Fruit fly (Drosophila melanogaster) whole organism, embryonic: ENCODE measurements around the gene gb.

Source experiments
- BEAF-32 ChIP-seq: fragments of 200-800 bp; sonication (Bioruptor generic); optimal IDR thresholded peaks from 3 replicates; lab custom pipeline; 2017; ENCODE audit warnings: missing biosample characterization, missing genetic modification characterization, mild to moderate bottlenecking, moderate library complexity, missing genetic modification reagents
- CG13624 ChIP-seq: fragments of 200-800 bp; sonication (Bioruptor generic); optimal IDR thresholded peaks from 2 replicates; lab custom pipeline; 2016; ENCODE audit warnings: missing biosample characterization, missing genetic modification characterization
- CG14667 ChIP-seq: fragments of 200-800 bp; sonication (Bioruptor generic); IDR thresholded peaks from 2 replicates; pipeline ENCODE4 v1.3.6; 2022; ENCODE audit warnings: missing biosample characterization, missing genetic modification characterization
- CG16813 ChIP-seq: fragments of 200-800 bp; sonication (Bioruptor generic); IDR thresholded peaks from 3 replicates; pipeline ENCODE4 v1.3.6; 2022; ENCODE audit warnings: missing biosample characterization, missing genetic modification characterization; ENCODE audit not compliant: partially characterized antibody
- CG17802 ChIP-seq: fragments of 200-800 bp; sonication (Bioruptor generic); optimal IDR thresholded peaks from 2 replicates; lab custom pipeline; 2018; ENCODE audit warnings: missing biosample characterization, mild to moderate bottlenecking, missing genetic modification characterization, moderate library complexity
- CG17829 ChIP-seq: fragments of 200-800 bp; optimal IDR thresholded peaks from 2 replicates; lab custom pipeline; 2019; ENCODE audit warnings: missing biosample characterization, mild to moderate bottlenecking, missing genetic modification characterization, moderate library complexity
- CG1832 ChIP-seq: fragments of 200-800 bp; sonication (Bioruptor generic); optimal IDR thresholded peaks from 2 replicates; lab custom pipeline; 2017; ENCODE audit warnings: missing biosample characterization, mild to moderate bottlenecking, missing genetic modification characterization, inconsistent platforms
- CG2129 ChIP-seq: fragments of 200-800 bp; sonication (Bioruptor generic); IDR thresholded peaks from 2 replicates; pipeline ENCODE4 v1.3.6; 2022; ENCODE audit warnings: missing biosample characterization, missing genetic modification characterization; ENCODE audit not compliant: partially characterized antibody
- CG34224 ChIP-seq: fragments of 200-800 bp; sonication (Bioruptor generic); IDR thresholded peaks from 3 replicates; pipeline ENCODE4 v1.3.6; 2022; ENCODE audit warnings: missing biosample characterization, missing genetic modification characterization; ENCODE audit not compliant: partially characterized antibody
- CG4617 ChIP-seq: fragments of 200-800 bp; sonication (Bioruptor generic); optimal IDR thresholded peaks from 3 replicates; lab custom pipeline; 2016; ENCODE audit warnings: missing biosample characterization, missing genetic modification characterization, borderline replicate concordance
- CG4820 ChIP-seq: fragments of 200-800 bp; sonication (Bioruptor generic); optimal IDR thresholded peaks from 3 replicates; lab custom pipeline; 2016; ENCODE audit warnings: missing biosample characterization, missing genetic modification characterization
- CG5180 ChIP-seq: fragments of 200-800 bp; sonication (Bioruptor generic); optimal IDR thresholded peaks from 3 replicates; lab custom pipeline; 2017; ENCODE audit warnings: missing biosample characterization, missing genetic modification characterization, mild to moderate bottlenecking, moderate library complexity, missing genetic modification reagents
- CG9797 ChIP-seq: fragments of 200-800 bp; sonication (Bioruptor generic); optimal IDR thresholded peaks from 3 replicates; lab custom pipeline; 2018; ENCODE audit warnings: missing biosample characterization, mild to moderate bottlenecking, missing genetic modification characterization
- Doc3 ChIP-seq: fragments of 200-800 bp; sonication (Bioruptor generic); IDR thresholded peaks from 3 replicates; pipeline ENCODE4 v1.3.6; 2022; ENCODE audit warnings: missing biosample characterization, missing genetic modification characterization; ENCODE audit not compliant: partially characterized antibody
- Dp ChIP-seq: fragments of 200-800 bp; sonication (Bioruptor generic); optimal IDR thresholded peaks from 2 replicates; lab custom pipeline; 2018; ENCODE audit warnings: missing biosample characterization, mild to moderate bottlenecking, missing genetic modification characterization, moderate library complexity
- Dref ChIP-seq: fragments of 200-800 bp; sonication (Bioruptor generic); IDR thresholded peaks from 2 replicates; pipeline ENCODE4 v1.3.6; 2022; ENCODE audit warnings: missing biosample characterization, missing genetic modification characterization
- Drgx ChIP-seq: fragments of 200-800 bp; sonication (Bioruptor generic); IDR thresholded peaks from 2 replicates; pipeline ENCODE4 v1.3.6; 2022; ENCODE audit warnings: missing biosample characterization, missing genetic modification characterization
- E2f2 ChIP-seq: fragments of 200-800 bp; sonication (Bioruptor generic); IDR thresholded peaks from 2 replicates; pipeline ENCODE4 v1.3.6; 2022; ENCODE audit warnings: missing biosample characterization, missing genetic modification characterization
- Ets65A ChIP-seq: fragments of 200-800 bp; sonication (Bioruptor generic); peaks from one replicate; lab custom pipeline; 2016; ENCODE audit warnings: missing biosample characterization, missing genetic modification characterization
- GATAe ChIP-seq: fragments of 200-800 bp; sonication (Bioruptor generic); conservative IDR thresholded peaks from 2 replicates; pipeline ENCODE4 v1.3.6; 2022; ENCODE audit warnings: missing biosample characterization, missing genetic modification characterization
- Gug ChIP-seq: fragments of 200-800 bp; sonication (Bioruptor generic); IDR thresholded peaks from 4 replicates; pipeline ENCODE4 v1.3.6; 2022; ENCODE audit warnings: missing biosample characterization, missing genetic modification characterization
- HLH4C ChIP-seq: fragments of 200-800 bp; sonication (Bioruptor generic); IDR thresholded peaks from 3 replicates; pipeline ENCODE4 v1.3.6; 2022; ENCODE audit warnings: missing biosample characterization, missing genetic modification characterization; ENCODE audit not compliant: partially characterized antibody
- Hr78 ChIP-seq, 2 experiments: fragments of 200-800 bp in 1 of 2; fragments of >200 bp in 1 of 2; sonication (Bioruptor generic) in 1 of 2; optimal IDR thresholded peaks; 2 replicates each; lab custom pipeline; 2017 to 2019; ENCODE audit warnings: missing biosample characterization in 2 of 2, missing genetic modification characterization in 2 of 2, mild to moderate bottlenecking in 1 of 2, moderate library complexity in 1 of 2
- MBD-R2 ChIP-seq: fragments of 200-800 bp; sonication (Bioruptor generic); IDR thresholded peaks from 2 replicates; pipeline ENCODE4 v1.3.6; 2022; ENCODE audit warnings: missing biosample characterization, missing genetic modification characterization
- MESR4 ChIP-seq: fragments of 200-800 bp; sonication (Bioruptor generic); optimal IDR thresholded peaks from 2 replicates; lab custom pipeline; 2018; ENCODE audit warnings: missing biosample characterization, mild to moderate bottlenecking, missing genetic modification characterization, moderate library complexity
- Sry-δ ChIP-seq: fragments of 200-800 bp; sonication (Bioruptor generic); optimal IDR thresholded peaks from 2 replicates; lab custom pipeline; 2016; ENCODE audit warnings: missing biosample characterization, missing genetic modification characterization
- bbx ChIP-seq: fragments of 200-800 bp; sonication (Bioruptor generic); IDR thresholded peaks from 2 replicates; pipeline ENCODE4 v1.3.6; 2022; ENCODE audit warnings: missing biosample characterization, missing genetic modification characterization; ENCODE audit not compliant: partially characterized antibody
- bcd ChIP-seq: fragments of 200-800 bp; sonication (Bioruptor generic); optimal IDR thresholded peaks from 2 replicates; lab custom pipeline; 2017; ENCODE audit warnings: missing biosample characterization, mild to moderate bottlenecking, missing genetic modification characterization
- chinmo ChIP-seq: fragments of 200-800 bp; sonication (Bioruptor generic); IDR thresholded peaks from 4 replicates; pipeline ENCODE4 v1.3.6; 2022; ENCODE audit warnings: missing biosample characterization, missing genetic modification characterization; ENCODE audit not compliant: partially characterized antibody
- corto ChIP-seq: fragments of 200-800 bp; sonication (Bioruptor generic); optimal IDR thresholded peaks from 2 replicates; lab custom pipeline; 2016; ENCODE audit warnings: missing biosample characterization, mild to moderate bottlenecking, missing genetic modification characterization, moderate library complexity
- crp ChIP-seq, 2 experiments: fragments of 200-800 bp; sonication (Bioruptor generic); optimal IDR thresholded peaks; 2 replicates in 1 of 2; 3 replicates in 1 of 2; lab custom pipeline; 2017; ENCODE audit warnings: missing biosample characterization in 2 of 2, missing genetic modification characterization in 2 of 2, mild to moderate bottlenecking in 1 of 2, moderate library complexity in 1 of 2
- hb ChIP-seq: fragments of 200-800 bp; sonication (Bioruptor generic); IDR thresholded peaks from 3 replicates; pipeline ENCODE4 v1.3.6; 2022; ENCODE audit warnings: missing biosample characterization, missing genetic modification characterization; ENCODE audit not compliant: partially characterized antibody
- inv ChIP-seq: fragments of 200-800 bp; sonication (Bioruptor generic); IDR thresholded peaks from 2 replicates; pipeline ENCODE4 v1.3.6; 2022; ENCODE audit warnings: missing biosample characterization, missing genetic modification characterization; ENCODE audit not compliant: partially characterized antibody
- knrl ChIP-seq: fragments of 200-800 bp; sonication (Bioruptor generic); IDR thresholded peaks from 3 replicates; pipeline ENCODE4 v1.3.6; 2022; ENCODE audit warnings: missing biosample characterization, missing genetic modification characterization; ENCODE audit not compliant: partially characterized antibody
- mld ChIP-seq: fragments of 200-800 bp; sonication (Bioruptor generic); IDR thresholded peaks from 3 replicates; pipeline ENCODE4 v1.3.6; 2022; ENCODE audit warnings: missing biosample characterization, missing genetic modification characterization; ENCODE audit not compliant: partially characterized antibody
- nmo ChIP-seq: fragments of 200-800 bp; sonication (Bioruptor generic); optimal IDR thresholded peaks from 2 replicates; lab custom pipeline; 2018; ENCODE audit warnings: missing biosample characterization, mild to moderate bottlenecking, missing genetic modification characterization, moderate library complexity
- pzg ChIP-seq: fragments of 200-800 bp; sonication (Bioruptor generic); optimal IDR thresholded peaks from 3 replicates; lab custom pipeline; 2018; ENCODE audit warnings: missing biosample characterization, mild to moderate bottlenecking, missing genetic modification characterization, moderate library complexity
- repo ChIP-seq: fragments of 200-800 bp; sonication (Bioruptor generic); optimal IDR thresholded peaks from 2 replicates; lab custom pipeline; 2016; ENCODE audit warnings: missing biosample characterization, missing genetic modification characterization
- rib ChIP-seq: fragments of 200-800 bp; sonication (Bioruptor generic); IDR thresholded peaks from 2 replicates; pipeline ENCODE4 v1.3.6; 2022; ENCODE audit warnings: missing biosample characterization, missing genetic modification characterization
- sc ChIP-seq, 3 experiments: fragments of >200 bp in 2 of 3; fragments of 200-800 bp in 1 of 3; sonication (Bioruptor generic) in 1 of 3; optimal IDR thresholded peaks; 2 replicates in 2 of 3; 3 replicates in 1 of 3; lab custom pipeline; 2017; ENCODE audit warnings: mild to moderate bottlenecking in 1 of 3, missing biosample characterization in 1 of 3, missing genetic modification characterization in 1 of 3, missing genetic modification reagents in 1 of 3
- sna ChIP-seq: fragments of 200-800 bp; sonication (Bioruptor generic); IDR thresholded peaks from 2 replicates; pipeline ENCODE4 v1.3.6; 2022; ENCODE audit warnings: missing biosample characterization, missing genetic modification characterization; ENCODE audit not compliant: partially characterized antibody
- tll ChIP-seq, 2 experiments: fragments of 200-800 bp in 1 of 2; fragments of >200 bp in 1 of 2; sonication (Bioruptor generic) in 1 of 2; optimal IDR thresholded peaks; 2 replicates each; lab custom pipeline; 2017 to 2019; ENCODE audit warnings: missing biosample characterization in 2 of 2, missing genetic modification characterization in 2 of 2, mild to moderate bottlenecking in 1 of 2, moderate library complexity in 1 of 2
- unc-4 ChIP-seq: fragments of 200-800 bp; sonication (Bioruptor generic); IDR thresholded peaks from 2 replicates; pipeline ENCODE4 v1.3.6; 2022; ENCODE audit warnings: missing biosample characterization, missing genetic modification characterization; ENCODE audit not compliant: partially characterized antibody
- vnd ChIP-seq: fragments of 200-800 bp; sonication (Bioruptor generic); IDR thresholded peaks from 3 replicates; pipeline ENCODE4 v1.3.6; 2022; ENCODE audit warnings: missing biosample characterization, missing genetic modification characterization; ENCODE audit not compliant: partially characterized antibody
- zen2 ChIP-seq: fragments of 200-800 bp; sonication (Bioruptor generic); IDR thresholded peaks from 3 replicates; pipeline ENCODE4 v1.3.6; 2022; ENCODE audit warnings: missing biosample characterization, missing genetic modification characterization; ENCODE audit not compliant: partially characterized antibody

Gene gb

dm6 chr3R:27116465-27117092 is 4.5 kb upstream of the gb start, which contains the start of the genes CG6066 and CG5880 (continued):
- TF ChIP-seq mld (GFP tag; lab: Robert Waterston, UW): peak; percentile 61; the same call in 1 of the 3 replicates
- peak in 1 of 2 experiments; percentile 21 for TF ChIP-seq Hr78 (GFP tag; optimal IDR thresholded peaks at IDR 0.05; lab: Kevin White, UChicago)
- no peak for TF ChIP-seq sc (optimal IDR thresholded peaks at IDR 0.05; lab: Kevin White, UChicago)
- TF ChIP-seq sc (GFP tag; optimal IDR thresholded peaks at IDR 0.05; lab: Kevin White, UChicago): no peak
- TF ChIP-seq inv (GFP tag; lab: Robert Waterston, UW): peak; percentile 70
- peak; percentile 60 for TF ChIP-seq CG1832 (GFP tag; lab: Kevin White, UChicago)
- TF ChIP-seq CG16813: peak; percentile 82
- TF ChIP-seq unc-4: peak; percentile 82
- peak; percentile 87 for TF ChIP-seq Ets65A
- TF ChIP-seq bbx: peak; percentile 90
- TF ChIP-seq rib (GFP tag; lab: Robert Waterston, UW): peak; percentile 62; the same call in 1 of the 2 replicates
- no peak for TF ChIP-seq CG17802 (tag; lab: Kevin White, UChicago)
- TF ChIP-seq knrl (GFP tag; lab: Robert Waterston, UW): peak; percentile 78
- peak; percentile 63 for TF ChIP-seq MESR4 (GFP tag; lab: Kevin White, UChicago)
- TF ChIP-seq CG4617 (GFP tag; lab: Kevin White, UChicago): peak; percentile 67
- peak; percentile 79 for TF ChIP-seq Doc3 (GFP tag; lab: Robert Waterston, UW)
- TF ChIP-seq nmo (GFP tag; lab: Kevin White, UChicago): peak; percentile 9
- TF ChIP-seq crp (GFP tag; optimal IDR thresholded peaks at IDR 0.05; lab: Kevin White, UChicago): peak; percentile 70 to 95
- peak; percentile 79; the same call in 1 of the 4 replicates for TF ChIP-seq chinmo (GFP tag; lab: Robert Waterston, UW)
- peak; percentile 68 for TF ChIP-seq vnd (GFP tag; lab: Robert Waterston, UW)
- no peak for TF ChIP-seq CG14667 (GFP tag; lab: Robert Waterston, UW)
- TF ChIP-seq GATAe (GFP tag; lab: Robert Waterston, UW): no peak
- no peak for TF ChIP-seq tll (GFP tag; optimal IDR thresholded peaks at IDR 0.05; lab: Kevin White, UChicago)
- TF ChIP-seq Gug: no peak
- peak; percentile 32 for TF ChIP-seq Dp
- peak; percentile 84 for TF ChIP-seq Sry-δ (GFP tag; lab: Kevin White, UChicago)
- peak; percentile 74; the same call in 1 of the 3 replicates for TF ChIP-seq hb (GFP tag; lab: Robert Waterston, UW)
- peak; percentile 83 for TF ChIP-seq BEAF-32
- no peak for TF ChIP-seq repo (GFP tag; lab: Kevin White, UChicago)
- peak; percentile 76 for TF ChIP-seq sna
- TF ChIP-seq CG5180 (GFP tag; lab: Kevin White, UChicago): no peak
- TF ChIP-seq CG2129 (GFP tag; lab: Robert Waterston, UW): peak; percentile 63; the same call in 1 of the 2 replicates
- TF ChIP-seq bcd (GFP tag; lab: Kevin White, UChicago): no peak
- TF ChIP-seq CG17829 (tag; lab: Kevin White, UChicago): peak; percentile 6
- TF ChIP-seq CG13624: no peak
- TF ChIP-seq Dref (GFP tag; lab: Robert Waterston, UW): peak; percentile 85
- no peak for TF ChIP-seq Drgx
- peak; percentile 97 for TF ChIP-seq MBD-R2 (GFP tag; lab: Robert Waterston, UW)
- TF ChIP-seq pzg: peak; percentile 66
- TF ChIP-seq CG4820 (GFP tag; lab: Kevin White, UChicago): no peak
- peak; percentile 48 for TF ChIP-seq E2f2 (GFP tag; lab: Robert Waterston, UW)
- TF ChIP-seq CG9797: peak; percentile 80
- TF ChIP-seq HLH4C (GFP tag; lab: Robert Waterston, UW): peak; percentile 87
- no peak for TF ChIP-seq corto (GFP tag; lab: Kevin White, UChicago)
- peak; percentile 89 for TF ChIP-seq CG34224 (GFP tag; lab: Robert Waterston, UW)
- TF ChIP-seq zen2 (GFP tag; lab: Robert Waterston, UW): peak; percentile 73; the same call in 2 of the 3 replicates
